Worm (Caenorhabditis elegans): ENCODE results near the gene fbxl-5.

Gene fbxl-5

ce11 chrV:7734909-7735308 lies 7.8 kb upstream of the fbxl-5 start, which contains the start of gene clic-1 (continued):
- TF ChIP-seq dsc-1 (tag; optimal IDR thresholded peaks at IDR 0.05), result peak; percentile 44
- no peak for TF ChIP-seq efl-3 (GFP tag; optimal IDR thresholded peaks at IDR 0.05)
- TF ChIP-seq zip-4 (GFP tag; optimal IDR thresholded peaks at IDR 0.05), result peak; percentile 65
- TF ChIP-seq egl-13 (tag; optimal IDR thresholded peaks at IDR 0.05), result no peak
- TF ChIP-seq nhr-19 (GFP tag; conservative IDR thresholded peaks at IDR 0.05), result peak; percentile 42
- peak; percentile 56 for TF ChIP-seq isw-1 (GFP tag; IDR thresholded peaks at IDR 0.05)
- TF ChIP-seq lin-35 (GFP tag; optimal IDR thresholded peaks at IDR 0.05), result peak; percentile 96 to 98
- TF ChIP-seq snpc-4 (tag; optimal IDR thresholded peaks at IDR 0.05), result peak; percentile 38
- peak; percentile 2 for TF ChIP-seq aly-2 (tag; optimal IDR thresholded peaks at IDR 0.05)
- peak; percentile 70 for TF ChIP-seq lin-14 (GFP tag; optimal IDR thresholded peaks at IDR 0.05)
- peak; percentile 13 for TF ChIP-seq unc-130 (tag; optimal IDR thresholded peaks at IDR 0.05)
- TF ChIP-seq lsy-2 (tag; optimal IDR thresholded peaks at IDR 0.05), result peak; percentile 53 to 85
- TF ChIP-seq unc-30 (tag; optimal IDR thresholded peaks at IDR 0.05), result no peak
- TF ChIP-seq efl-1 (optimal IDR thresholded peaks at IDR 0.05), result peak; percentile 83 to 96
- TF ChIP-seq efl-1 (GFP tag; optimal IDR thresholded peaks at IDR 0.05 in 1 of 2), result peak; percentile 96 to 99
- TF ChIP-seq fkh-4 (tag; optimal IDR thresholded peaks at IDR 0.05; ENCODE audit: borderline replicate concordance), result no peak
- TF ChIP-seq mab-9 (GFP tag; IDR thresholded peaks at IDR 0.05), result no peak
- no peak for TF ChIP-seq ceh-90 (tag; optimal IDR thresholded peaks at IDR 0.05)
- no peak for TF ChIP-seq nhr-12 (tag; optimal IDR thresholded peaks at IDR 0.05)
- peak; percentile 26 for TF ChIP-seq irx-1 (tag; optimal IDR thresholded peaks at IDR 0.05)
- TF ChIP-seq Y116A8C.19 (tag; optimal IDR thresholded peaks at IDR 0.05; ENCODE audit: borderline replicate concordance), result no peak
- TF ChIP-seq sup-37 (GFP tag; optimal IDR thresholded peaks at IDR 0.05), result no peak
- TF ChIP-seq lir-3 (tag; optimal IDR thresholded peaks at IDR 0.05; ENCODE audit: poor library complexity), result peak; percentile 18
- TF ChIP-seq grh-1 (GFP tag; IDR thresholded peaks at IDR 0.05), result no peak
- TF ChIP-seq mdl-1 (tag; optimal IDR thresholded peaks at IDR 0.05), result peak in 1 of 2 experiments; percentile 67
- no peak for TF ChIP-seq unc-98 (GFP tag; IDR thresholded peaks at IDR 0.05)
- peak; percentile 58 for TF ChIP-seq unc-86 (tag; optimal IDR thresholded peaks at IDR 0.05)
- TF ChIP-seq ztf-11 (tag; optimal IDR thresholded peaks at IDR 0.05), result no peak
- TF ChIP-seq nhr-47 (tag; optimal IDR thresholded peaks at IDR 0.05), result peak; percentile 68
- no peak for TF ChIP-seq nhr-84 (tag; optimal IDR thresholded peaks at IDR 0.05)
- no peak for TF ChIP-seq nhr-77 (tag; optimal IDR thresholded peaks at IDR 0.05)
- no peak for TF ChIP-seq nhr-76 (tag; optimal IDR thresholded peaks at IDR 0.05)
- no peak for TF ChIP-seq mef-2 (tag; optimal IDR thresholded peaks at IDR 0.05)
- no peak for TF ChIP-seq nhr-90 (tag; optimal IDR thresholded peaks at IDR 0.05; ENCODE audit: poor library complexity)
- peak; percentile 63 for TF ChIP-seq jun-1 (tag; optimal IDR thresholded peaks at IDR 0.05)
- no peak for TF ChIP-seq ama-1 (optimal IDR thresholded peaks at IDR 0.05)
- TF ChIP-seq fos-1 (tag; optimal IDR thresholded peaks at IDR 0.05), result peak; percentile 58
- TF ChIP-seq lin-13 (GFP tag; optimal IDR thresholded peaks at IDR 0.05), result peak; percentile 9
- TF ChIP-seq sox-4 (tag; optimal IDR thresholded peaks at IDR 0.05), result no peak
- no peak for TF ChIP-seq lin-39 (tag; optimal IDR thresholded peaks at IDR 0.05)
- TF ChIP-seq skn-1 (tag; optimal IDR thresholded peaks at IDR 0.05), result peak; percentile 91
- TF ChIP-seq F16B12.6 (tag; optimal IDR thresholded peaks at IDR 0.05), result peak; percentile 5
- no peak for TF ChIP-seq pax-3 (tag; optimal IDR thresholded peaks at IDR 0.05)
- no peak for TF ChIP-seq hlh-17 (GFP tag; optimal IDR thresholded peaks at IDR 0.05; ENCODE audit: borderline replicate concordance)
- peak; percentile 52 for TF ChIP-seq fkh-8 (tag; optimal IDR thresholded peaks at IDR 0.05)
- TF ChIP-seq pag-3 (tag; optimal IDR thresholded peaks at IDR 0.05; ENCODE audit: borderline replicate concordance, insufficient read depth), result no peak
- no peak for TF ChIP-seq ceh-63 (GFP tag; optimal IDR thresholded peaks at IDR 0.05)
- peak; percentile 62 for TF ChIP-seq swsn-7 (tag; optimal IDR thresholded peaks at IDR 0.05)
- no peak for TF ChIP-seq aha-1 (tag; optimal IDR thresholded peaks at IDR 0.05)
- TF ChIP-seq ztf-4 (tag; optimal IDR thresholded peaks at IDR 0.05), result no peak
- TF ChIP-seq C34B4.2 (tag; optimal IDR thresholded peaks at IDR 0.05), result no peak
- TF ChIP-seq nhr-71 (tag; optimal IDR thresholded peaks at IDR 0.05), result peak; percentile 78
- no peak for TF ChIP-seq mep-1 (tag; optimal IDR thresholded peaks at IDR 0.05)
- peak; percentile 60 for TF ChIP-seq blmp-1 (tag; optimal IDR thresholded peaks at IDR 0.05)

All from whole organism, L1 larva.